Worm (Caenorhabditis elegans) whole organism, L1 larva: ENCODE results near the gene fbxb-107.

Experiments
- ceh-82 ChIP-seq, 3 experiments: fragments of 150-350 bp in 1 of 3; sonication (generic microtip) in 2 of 3; optimal IDR thresholded peaks; 2 replicates each; lab custom pipeline; 2014 to 2017; ENCODE audit warnings: missing biosample characterization in 3 of 3, missing genetic modification characterization in 3 of 3
- hlh-17 ChIP-seq: fragments of 200-800 bp; sonication (Bioruptor generic); optimal IDR thresholded peaks from 2 replicates; lab custom pipeline; 2018; ENCODE audit warnings: missing genetic modification characterization, mild to moderate bottlenecking, missing compliant biosample characterization, moderate library complexity, borderline replicate concordance
- skn-1 ChIP-seq: fragments of 150-350 bp; optimal IDR thresholded peaks from 2 replicates; lab custom pipeline; 2014; ENCODE audit warnings: missing biosample characterization, missing genetic modification characterization
- unc-62 ChIP-seq: fragments of 150-350 bp; optimal IDR thresholded peaks from 2 replicates; lab custom pipeline; 2014; ENCODE audit warnings: missing biosample characterization, missing genetic modification reagents, missing genetic modification characterization
- ztf-4 ChIP-seq: fragments of 150-350 bp; optimal IDR thresholded peaks from 2 replicates; lab custom pipeline; 2014; ENCODE audit warnings: missing biosample characterization, missing genetic modification characterization

DNA sequence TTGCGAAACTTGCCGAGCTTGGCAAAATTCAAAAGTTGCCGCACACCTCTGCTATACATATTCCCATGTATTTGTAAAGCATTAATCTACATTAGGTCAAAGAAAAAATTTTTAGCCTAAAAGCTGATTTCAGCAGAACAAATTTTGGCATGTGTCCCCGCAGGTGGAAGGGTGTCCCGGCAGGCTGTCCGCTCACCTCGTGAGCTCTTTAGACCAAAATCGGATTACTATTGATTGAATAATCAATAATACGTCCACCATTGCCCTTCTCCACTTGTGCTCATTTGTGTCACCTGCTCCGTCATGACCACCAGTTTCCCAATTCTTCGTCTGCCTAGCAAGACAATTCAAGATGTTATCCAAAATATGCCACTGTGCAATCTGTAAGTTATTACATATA lies at the start of gene fbxb-107:
- TF ChIP-seq skn-1 (tag; lab: Kevin White, UChicago): no peak
- TF ChIP-seq ztf-4 (tag; lab: Kevin White, UChicago): no peak
- TF ChIP-seq hlh-17 (GFP tag; lab: Kevin White, UChicago): no peak
- no peak for TF ChIP-seq unc-62 (GFP tag; lab: Kevin White, UChicago)
- no peak for TF ChIP-seq ceh-82 (tag; optimal IDR thresholded peaks at IDR 0.05; lab: Kevin White, UChicago)
